Fruit fly (Drosophila melanogaster) whole organism, embryonic: ENCODE data around the gene SuUR.
A peak's percentile ranks its signal among the peaks of the same experiment; 100 is the strongest.

Experiments used
- B-H2 ChIP-seq: fragments of 200-800 bp; sonication (Bioruptor generic); optimal IDR thresholded peaks from 2 replicates; lab custom pipeline; 2018; ENCODE audit warnings: missing biosample characterization, mild to moderate bottlenecking, missing genetic modification characterization
- BEAF-32 ChIP-seq: fragments of 200-800 bp; sonication (Bioruptor generic); optimal IDR thresholded peaks from 3 replicates; lab custom pipeline; 2017; ENCODE audit warnings: missing biosample characterization, missing genetic modification characterization, mild to moderate bottlenecking, moderate library complexity, missing genetic modification reagents
- CG10543 ChIP-seq: fragments of 200-800 bp; sonication (Bioruptor generic); optimal IDR thresholded peaks from 3 replicates; lab custom pipeline; 2017; ENCODE audit warnings: missing biosample characterization, mild to moderate bottlenecking, missing genetic modification characterization, moderate library complexity
- CG14014 ChIP-seq: fragments of 200-800 bp; sonication (Bioruptor generic); IDR thresholded peaks from 2 replicates; pipeline ENCODE4 v1.3.6; 2022; ENCODE audit warnings: missing biosample characterization, missing genetic modification characterization
- CG14050 ChIP-seq: fragments of 200-800 bp; sonication (Bioruptor generic); IDR thresholded peaks from 3 replicates; pipeline ENCODE4 v1.3.6; 2022; ENCODE audit warnings: missing biosample characterization, missing genetic modification characterization
- CG1647 ChIP-seq: fragments of 200-800 bp; sonication (Bioruptor generic); optimal IDR thresholded peaks from 3 replicates; lab custom pipeline; 2016; ENCODE audit warnings: missing biosample characterization, missing genetic modification characterization
- CG17359 ChIP-seq: fragments of 200-800 bp; sonication (Bioruptor generic); optimal IDR thresholded peaks from 3 replicates; lab custom pipeline; 2018; ENCODE audit warnings: missing biosample characterization, mild to moderate bottlenecking, missing genetic modification characterization, moderate library complexity
- CG17802 ChIP-seq: fragments of 200-800 bp; sonication (Bioruptor generic); optimal IDR thresholded peaks from 2 replicates; lab custom pipeline; 2018; ENCODE audit warnings: missing biosample characterization, mild to moderate bottlenecking, missing genetic modification characterization, moderate library complexity
- CG1832 ChIP-seq: fragments of 200-800 bp; sonication (Bioruptor generic); optimal IDR thresholded peaks from 2 replicates; lab custom pipeline; 2017; ENCODE audit warnings: missing biosample characterization, mild to moderate bottlenecking, missing genetic modification characterization, inconsistent platforms
- CG2712 ChIP-seq: fragments of 200-800 bp; optimal IDR thresholded peaks from 3 replicates; lab custom pipeline; 2019; ENCODE audit warnings: missing biosample characterization, mild to moderate bottlenecking, missing genetic modification characterization, moderate library complexity
- CG3281 ChIP-seq: fragments of 200-800 bp; sonication (Bioruptor generic); optimal IDR thresholded peaks from 3 replicates; lab custom pipeline; 2017; ENCODE audit warnings: missing biosample characterization, mild to moderate bottlenecking, missing genetic modification characterization
- CG3726 ChIP-seq: fragments of 200-800 bp; sonication (Bioruptor generic); IDR thresholded peaks from 3 replicates; pipeline ENCODE4, ENCODE4 v1.3.6; 2022; ENCODE audit warnings: missing biosample characterization, missing genetic modification characterization
- CG4424 ChIP-seq: fragments of 200-800 bp; sonication (Bioruptor generic); optimal IDR thresholded peaks from 3 replicates; lab custom pipeline; 2016; ENCODE audit warnings: missing biosample characterization, missing genetic modification characterization
- CG5245 ChIP-seq: fragments of 200-800 bp; sonication (Bioruptor generic); optimal IDR thresholded peaks from 3 replicates; lab custom pipeline; 2016; ENCODE audit warnings: missing biosample characterization, missing genetic modification characterization
- CG6254 ChIP-seq: fragments of 200-800 bp; sonication (Bioruptor generic); optimal IDR thresholded peaks from 3 replicates; lab custom pipeline; 2017; ENCODE audit warnings: mild to moderate bottlenecking, missing biosample characterization, missing genetic modification reagents, missing genetic modification characterization
- CG6765 ChIP-seq: fragments of 200-800 bp; sonication (Bioruptor generic); optimal IDR thresholded peaks from 3 replicates; lab custom pipeline; 2017; ENCODE audit warnings: missing biosample characterization, mild to moderate bottlenecking, missing genetic modification characterization
- CG7357 ChIP-seq: fragments of 200-800 bp; sonication (Bioruptor generic); IDR thresholded peaks from 3 replicates; pipeline ENCODE4 v1.3.6; 2022; ENCODE audit warnings: missing biosample characterization, missing genetic modification characterization
- CG8290 ChIP-seq, 3 experiments: fragments of 200-800 bp; sonication (Bioruptor generic); optimal IDR thresholded peaks; 2 replicates each; lab custom pipeline; 2016 to 2019; ENCODE audit warnings: missing biosample characterization in 3 of 3, missing genetic modification characterization in 3 of 3, mild to moderate bottlenecking in 2 of 3, moderate library complexity in 1 of 3
- CG8765 ChIP-seq: fragments of 200-800 bp; sonication (Bioruptor generic); IDR thresholded peaks from 2 replicates; pipeline ENCODE4 v1.3.6; 2022; ENCODE audit warnings: missing biosample characterization, missing genetic modification characterization
- Doc3 ChIP-seq: fragments of 200-800 bp; sonication (Bioruptor generic); IDR thresholded peaks from 3 replicates; pipeline ENCODE4 v1.3.6; 2022; ENCODE audit warnings: missing biosample characterization, missing genetic modification characterization; ENCODE audit not compliant: partially characterized antibody
- Fer1 ChIP-seq: fragments of 200-800 bp; sonication (Bioruptor generic); optimal IDR thresholded peaks from 2 replicates; lab custom pipeline; 2017; ENCODE audit warnings: missing biosample characterization, mild to moderate bottlenecking, missing genetic modification characterization
- HHEX ChIP-seq: fragments of 200-800 bp; sonication (Bioruptor generic); optimal IDR thresholded peaks from 3 replicates; lab custom pipeline; 2017; ENCODE audit warnings: missing biosample characterization, mild to moderate bottlenecking, missing genetic modification characterization, missing genetic modification reagents
- Hmx ChIP-seq: fragments of 200-800 bp; sonication (Bioruptor generic); optimal IDR thresholded peaks from 2 replicates; lab custom pipeline; 2016; ENCODE audit warnings: missing biosample characterization, missing genetic modification characterization
- Kr ChIP-seq: fragments of 200-800 bp; sonication (Bioruptor generic); optimal IDR thresholded peaks from 2 replicates; lab custom pipeline; 2017; ENCODE audit warnings: missing biosample characterization, mild to moderate bottlenecking, missing genetic modification characterization
- MESR4 ChIP-seq: fragments of 200-800 bp; sonication (Bioruptor generic); optimal IDR thresholded peaks from 2 replicates; lab custom pipeline; 2018; ENCODE audit warnings: missing biosample characterization, mild to moderate bottlenecking, missing genetic modification characterization, moderate library complexity
- Mad ChIP-seq: fragments of 200-800 bp; sonication (Bioruptor generic); optimal IDR thresholded peaks from 2 replicates; lab custom pipeline; 2016; ENCODE audit warnings: missing biosample characterization, missing genetic modification characterization
- NC2β ChIP-seq: fragments of 200-800 bp; sonication (Bioruptor generic); optimal IDR thresholded peaks from 2 replicates; lab custom pipeline; 2016; ENCODE audit warnings: missing biosample characterization, missing genetic modification characterization
- Nf-YC ChIP-seq: fragments of 200-800 bp; optimal IDR thresholded peaks from 3 replicates; lab custom pipeline; 2019; ENCODE audit warnings: missing biosample characterization, mild to moderate bottlenecking, missing genetic modification characterization, moderate library complexity
- Pdp1 ChIP-seq, 2 experiments: fragments of 200-800 bp; sonication (Bioruptor generic); optimal IDR thresholded peaks; 3 replicates each; lab custom pipeline; 2016; ENCODE audit warnings: missing biosample characterization in 2 of 2, missing genetic modification characterization in 2 of 2, mild to moderate bottlenecking in 1 of 2, moderate library complexity in 1 of 2
- Rx ChIP-seq: fragments of 200-800 bp; sonication (Bioruptor generic); IDR thresholded peaks from 2 replicates; pipeline ENCODE4 v1.3.6; 2022; ENCODE audit warnings: missing biosample characterization, missing genetic modification characterization
- Ssrp ChIP-seq: fragments of 200-800 bp; sonication (Bioruptor generic); optimal IDR thresholded peaks from 2 replicates; lab custom pipeline; 2018; ENCODE audit warnings: missing biosample characterization, mild to moderate bottlenecking, missing genetic modification characterization, moderate library complexity
- TFAM ChIP-seq: fragments of 200-800 bp; sonication (Bioruptor generic); optimal IDR thresholded peaks from 2 replicates; lab custom pipeline; 2017; ENCODE audit warnings: missing biosample characterization, missing genetic modification characterization, inconsistent platforms
- Taf1 ChIP-seq: fragments of 200-800 bp; sonication (Bioruptor generic); IDR thresholded peaks from 2 replicates; pipeline ENCODE4 v1.3.6; 2022; ENCODE audit warnings: missing biosample characterization, missing genetic modification characterization
- ac ChIP-seq: fragments of 200-800 bp; sonication (Bioruptor generic); optimal IDR thresholded peaks from 3 replicates; lab custom pipeline; 2017; ENCODE audit warnings: missing biosample characterization, mild to moderate bottlenecking, missing genetic modification characterization
- ato ChIP-seq: fragments of 200-800 bp; sonication (Bioruptor generic); IDR thresholded peaks from 2 replicates; pipeline ENCODE4 v1.3.6; 2022; ENCODE audit warnings: missing biosample characterization, missing genetic modification characterization; ENCODE audit not compliant: partially characterized antibody
- bsh ChIP-seq, 2 experiments: fragments of 200-800 bp; sonication (Bioruptor generic); optimal IDR thresholded peaks; 2 replicates each; lab custom pipeline; 2017 to 2018; ENCODE audit warnings: mild to moderate bottlenecking in 2 of 2, missing biosample characterization in 2 of 2, missing genetic modification characterization in 2 of 2, moderate library complexity in 1 of 2
- crc ChIP-seq: fragments of 200-800 bp; sonication (Bioruptor generic); optimal IDR thresholded peaks from 2 replicates; lab custom pipeline; 2016; ENCODE audit warnings: missing biosample characterization, missing genetic modification characterization
- disco-r ChIP-seq: fragments of 200-800 bp; sonication (Bioruptor generic); optimal IDR thresholded peaks from 2 replicates; lab custom pipeline; 2016; ENCODE audit warnings: missing biosample characterization, missing genetic modification characterization
- gem ChIP-seq: fragments of 200-800 bp; sonication (Bioruptor generic); optimal IDR thresholded peaks from 2 replicates; lab custom pipeline; 2019; ENCODE audit warnings: missing biosample characterization, mild to moderate bottlenecking, missing genetic modification characterization, moderate library complexity
- hkb ChIP-seq, 2 experiments: fragments of 200-800 bp in 1 of 2; fragments of >200 bp in 1 of 2; sonication (Bioruptor generic) in 1 of 2; IDR thresholded peaks in 1 of 2; optimal IDR thresholded peaks in 1 of 2; 2 replicates each; pipeline versions ENCODE4 v1.3.6 to Lab custom; 2017 to 2022; ENCODE audit warnings: missing biosample characterization in 1 of 2, missing genetic modification characterization in 1 of 2
- ken ChIP-seq: fragments of 200-800 bp; sonication (Bioruptor generic); IDR thresholded peaks from 3 replicates; pipeline ENCODE4 v1.3.6; 2022; ENCODE audit warnings: missing biosample characterization, missing genetic modification characterization
- kni ChIP-seq: fragments of 200-800 bp; sonication (Bioruptor generic); optimal IDR thresholded peaks from 3 replicates; lab custom pipeline; 2017; ENCODE audit warnings: mild to moderate bottlenecking, missing biosample characterization, missing genetic modification reagents, missing genetic modification characterization
- lov ChIP-seq, 2 experiments: fragments of 200-800 bp in 1 of 2; fragments of >200 bp in 1 of 2; sonication (Bioruptor generic) in 1 of 2; IDR thresholded peaks in 1 of 2; optimal IDR thresholded peaks in 1 of 2; 2 replicates in 1 of 2; 3 replicates in 1 of 2; pipeline versions ENCODE4 v1.3.6 to Lab custom; 2017 to 2022; ENCODE audit warnings: missing biosample characterization in 1 of 2, missing genetic modification characterization in 1 of 2
- pum ChIP-seq: fragments of 200-800 bp; sonication (Bioruptor generic); optimal IDR thresholded peaks from 2 replicates; lab custom pipeline; 2016; ENCODE audit warnings: missing biosample characterization, missing genetic modification characterization
- ro ChIP-seq: fragments of 200-800 bp; sonication (Bioruptor generic); IDR thresholded peaks from 2 replicates; pipeline ENCODE4 v1.3.6; 2022; ENCODE audit warnings: missing biosample characterization, missing genetic modification characterization
- trh ChIP-seq: fragments of 200-800 bp; sonication (Bioruptor generic); optimal IDR thresholded peaks from 2 replicates; lab custom pipeline; 2016; ENCODE audit warnings: missing biosample characterization, missing genetic modification characterization
- wor ChIP-seq: fragments of 200-800 bp; sonication (Bioruptor generic); IDR thresholded peaks from 2 replicates; pipeline ENCODE4 v1.3.6; 2022; ENCODE audit warnings: missing biosample characterization, missing genetic modification characterization

Gene SuUR

DNA sequence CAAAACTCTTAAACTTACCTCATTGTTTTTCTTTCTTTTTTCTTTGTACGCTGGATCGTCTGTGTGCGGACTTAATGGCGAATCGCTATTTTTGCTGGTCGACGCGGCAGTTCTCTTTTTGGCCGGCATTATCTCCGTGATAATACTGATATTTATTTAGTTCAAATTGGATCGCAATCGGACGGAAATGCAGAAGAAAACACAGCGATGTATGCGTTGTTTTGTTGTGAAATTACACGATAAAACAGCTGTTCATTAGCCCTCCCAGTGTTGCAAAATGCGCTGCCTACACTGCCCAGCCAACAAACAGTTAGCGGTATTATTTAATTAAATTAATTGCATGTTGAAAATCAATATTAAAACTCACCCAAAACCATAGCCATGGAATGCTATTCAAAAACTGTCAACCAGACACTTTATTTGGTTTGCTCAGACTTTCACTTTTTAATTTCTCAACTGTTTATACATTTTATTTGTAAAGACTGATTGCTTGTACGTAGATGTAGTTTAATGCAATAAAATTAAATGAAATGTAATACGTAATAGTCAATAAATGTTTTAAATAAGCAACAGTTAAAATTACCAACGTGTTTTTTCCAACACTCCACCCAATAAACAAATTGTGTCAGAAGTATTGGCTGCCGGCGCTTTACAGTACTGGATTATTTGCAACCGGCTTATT is 33.3 kb downstream of the SuUR start, which contains the start of the genes Irbp18 and APP-BP1 (continued):
- TF ChIP-seq hkb (optimal IDR thresholded peaks at IDR 0.05; lab: Kevin White, UChicago) (peak; percentile 50), hkb (GFP tag; IDR thresholded peaks at IDR 0.05; lab: Robert Waterston, UW) (peak; percentile 88), CG17802 (tag; lab: Kevin White, UChicago) (peak; percentile 71), CG17359 (peak; percentile 93), crc (peak; percentile 91), HHEX (peak; percentile 93), Mad (GFP tag; lab: Kevin White, UChicago) (peak; percentile 96), disco-r (GFP tag; lab: Kevin White, UChicago) (peak; percentile 93), Kr (no peak), ato (GFP tag; lab: Robert Waterston, UW) (no peak), CG2712 (tag; lab: Kevin White, UChicago) (peak; percentile 93), trh (GFP tag; lab: Kevin White, UChicago) (peak; percentile 91), CG4424 (GFP tag; lab: Kevin White, UChicago) (peak; percentile 96), CG14050 (GFP tag; lab: Robert Waterston, UW) (peak; percentile 74), B-H2 (GFP tag; lab: Kevin White, UChicago) (peak; percentile 91), CG10543 (GFP tag; lab: Kevin White, UChicago) (peak; percentile 93), Ssrp (peak; percentile 90), Doc3 (GFP tag; lab: Robert Waterston, UW) (no peak), CG1647 (GFP tag; lab: Kevin White, UChicago) (peak; percentile 91), ac (GFP tag; lab: Kevin White, UChicago) (peak; percentile 67), CG6765 (GFP tag; lab: Kevin White, UChicago) (peak; percentile 88), ken (GFP tag; lab: Robert Waterston, UW) (peak; percentile 79), NC2β (GFP tag; lab: Kevin White, UChicago) (peak; percentile 93), CG3281 (GFP tag; lab: Kevin White, UChicago) (peak; percentile 95), CG6254 (peak; percentile 84), TFAM (GFP tag; lab: Kevin White, UChicago) (peak; percentile 62), CG8765 (GFP tag; lab: Robert Waterston, UW) (peak; percentile 67), CG3726 (GFP tag; lab: Robert Waterston, UW) (peak; percentile 91; the same call in 2 of the 3 replicates), CG14014 (GFP tag; lab: Robert Waterston, UW) (peak; percentile 83), pum (GFP tag; lab: Kevin White, UChicago) (peak; percentile 93), Taf1 (GFP tag; lab: Robert Waterston, UW) (peak; percentile 67), Fer1 (GFP tag; lab: Kevin White, UChicago) (peak; percentile 94), Pdp1 (GFP tag; optimal IDR thresholded peaks at IDR 0.05; lab: Kevin White, UChicago) (peak; percentile 92 to 96), Hmx (peak; percentile 93), Nf-YC (tag; lab: Kevin White, UChicago) (peak; percentile 82), CG8290 (GFP tag; optimal IDR thresholded peaks at IDR 0.05; lab: Kevin White, UChicago) (peak; percentile 87), CG8290 (tag; optimal IDR thresholded peaks at IDR 0.05; lab: Kevin White, UChicago) (peak; percentile 81 to 92), CG1832 (GFP tag; lab: Kevin White, UChicago) (no peak), gem (tag; lab: Kevin White, UChicago) (peak; percentile 96), CG5245 (GFP tag; lab: Kevin White, UChicago) (peak; percentile 87), bsh (GFP tag; optimal IDR thresholded peaks at IDR 0.05; lab: Kevin White, UChicago) (peak; percentile 84 to 92), CG7357 (peak; percentile 66; the same call in 2 of the 3 replicates), kni (GFP tag; lab: Kevin White, UChicago) (peak; percentile 78), MESR4 (peak; percentile 31), BEAF-32 (peak; percentile 46), ro (GFP tag; lab: Robert Waterston, UW) (no peak; the same call in 1 of the 2 replicates), wor (GFP tag; lab: Robert Waterston, UW) (peak; percentile 73), Rx (GFP tag; lab: Robert Waterston, UW) (peak; percentile 83), lov (optimal IDR thresholded peaks at IDR 0.05; lab: Kevin White, UChicago) (no peak), lov (GFP tag; IDR thresholded peaks at IDR 0.05; lab: Robert Waterston, UW) (peak; percentile 49; the same call in 1 of the 3 replicates)
